Fruit fly (Drosophila melanogaster) whole organism, wandering third instar larva: ENCODE results near the gene Dsp1.
A peak's percentile ranks its signal among the peaks of the same experiment; 100 is the strongest.

ENCODE experiments used
- Abd-B ChIP-seq: fragments of >200 bp; optimal IDR thresholded peaks from 2 replicates; lab custom pipeline; 2017; ENCODE audit warnings: missing biosample characterization, missing genetic modification characterization
- CrebA ChIP-seq: fragments of 200-800 bp; sonication (Bioruptor generic); optimal IDR thresholded peaks from 2 replicates; lab custom pipeline; 2016; ENCODE audit warnings: missing biosample characterization, mild to moderate bottlenecking, missing genetic modification characterization, borderline replicate concordance
- dmrt93B ChIP-seq: fragments of 200-800 bp; sonication (Bioruptor generic); optimal IDR thresholded peaks from 2 replicates; lab custom pipeline; 2018; ENCODE audit warnings: missing biosample characterization, mild to moderate bottlenecking, missing genetic modification characterization
- foxo ChIP-seq, 2 experiments: fragments of 200-800 bp; sonication (Bioruptor generic); optimal IDR thresholded peaks; 2 replicates in 1 of 2; 3 replicates in 1 of 2; lab custom pipeline; 2016 to 2017; ENCODE audit warnings: missing biosample characterization in 2 of 2, missing genetic modification characterization in 2 of 2

DNA sequence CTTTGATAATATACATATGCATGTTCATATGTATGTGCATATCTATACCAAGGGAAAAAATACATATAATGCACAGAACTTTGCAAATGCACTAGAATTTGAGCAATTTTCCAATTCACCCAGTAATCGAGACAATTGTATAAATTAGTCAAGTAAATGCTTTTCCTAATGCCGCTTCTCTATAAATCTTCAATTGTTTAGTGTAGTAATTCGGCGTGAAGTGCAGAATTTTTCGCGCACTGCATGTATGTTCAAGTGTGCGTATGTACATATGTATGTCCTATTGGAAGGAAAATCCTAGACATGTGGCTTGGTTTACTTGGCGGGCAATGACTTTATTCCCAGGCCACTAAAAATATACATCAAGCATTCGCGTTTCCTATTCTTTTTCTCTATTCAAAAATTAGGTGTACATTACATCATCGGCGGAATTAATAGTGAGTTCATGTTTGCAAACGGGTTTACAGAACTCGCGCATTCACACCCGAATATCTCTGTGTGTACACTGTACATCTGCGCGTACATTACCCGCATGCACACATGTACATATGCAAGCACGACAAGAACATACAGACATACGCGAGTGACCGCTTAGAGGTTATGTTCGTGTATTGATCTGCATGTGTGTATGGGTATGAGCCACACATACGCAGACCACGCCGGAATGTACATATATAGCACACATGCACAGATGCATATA, 14.4 kb upstream of the Dsp1 start:
- TF ChIP-seq Abd-B (GFP tag; lab: Kevin White, UChicago) (no peak), foxo (GFP tag; optimal IDR thresholded peaks at IDR 0.05; lab: Kevin White, UChicago) (peak in 1 of 2 experiments; percentile 53), CrebA (GFP tag; lab: Kevin White, UChicago) (no peak), dmrt93B (GFP tag; lab: Kevin White, UChicago) (no peak)
